Worm (Caenorhabditis elegans) whole organism, young adult: Measurements from ENCODE around the gene F52E10.4.

ENCODE experiments used
- F22D6.2 ChIP-seq: sonication (generic microtip); optimal IDR thresholded peaks from 2 replicates; lab custom pipeline; 2016; ENCODE audit warnings: mild to moderate bottlenecking, missing genetic modification characterization, missing compliant biosample characterization
- F23B12.7 ChIP-seq: sonication (generic microtip); optimal IDR thresholded peaks from 2 replicates; lab custom pipeline; 2017; ENCODE audit warnings: missing genetic modification characterization, mild to moderate bottlenecking, missing compliant biosample characterization, antibody characterized with exemption, moderate library complexity; ENCODE audit not compliant: insufficient read depth
- F57A8.1 ChIP-seq: fragments of 200-800 bp; sonication (Bioruptor generic); optimal IDR thresholded peaks from 2 replicates; lab custom pipeline; 2018; ENCODE audit warnings: mild to moderate bottlenecking, missing genetic modification characterization, moderate library complexity, missing compliant biosample characterization
- F57C9.4 ChIP-seq: sonication (generic microtip); optimal IDR thresholded peaks from 2 replicates; lab custom pipeline; 2017; ENCODE audit warnings: mild to moderate bottlenecking, missing genetic modification characterization, missing compliant biosample characterization
- K11D2.4 ChIP-seq: fragments of 200-800 bp; sonication (Bioruptor generic); IDR thresholded peaks from 2 replicates; pipeline ENCODE4 v1.3.6; 2022; ENCODE audit warnings: missing genetic modification reagents, missing genetic modification characterization, missing compliant biosample characterization
- Y67H2A.10 ChIP-seq: fragments of 200-800 bp; sonication (Bioruptor generic); conservative IDR thresholded peaks from 2 replicates; pipeline ENCODE4 v1.3.6; 2022; ENCODE audit warnings: missing genetic modification reagents, missing genetic modification characterization, missing compliant biosample characterization
- atf-7 ChIP-seq: sonication (generic microtip); optimal IDR thresholded peaks from 2 replicates; lab custom pipeline; 2017; ENCODE audit warnings: mild to moderate bottlenecking, missing genetic modification characterization, missing compliant biosample characterization
- bed-1 ChIP-seq: fragments of 200-800 bp; sonication (Bioruptor generic); IDR thresholded peaks from 2 replicates; pipeline ENCODE4 v1.3.6; 2022; ENCODE audit warnings: missing genetic modification reagents, missing genetic modification characterization, missing compliant biosample characterization
- ccch-3 ChIP-seq: fragments of 200-800 bp; sonication (Bioruptor generic); optimal IDR thresholded peaks from 2 replicates; lab custom pipeline; 2018; ENCODE audit warnings: mild to moderate bottlenecking, missing genetic modification characterization, missing compliant biosample characterization
- ceh-100 ChIP-seq: fragments of 200-800 bp; sonication (Bioruptor generic); IDR thresholded peaks from 2 replicates; pipeline ENCODE4 v1.3.6; 2022; ENCODE audit warnings: missing genetic modification reagents, missing genetic modification characterization, missing compliant biosample characterization
- egl-18 ChIP-seq: fragments of 200-800 bp; sonication (Bioruptor generic); IDR thresholded peaks from 2 replicates; pipeline ENCODE4 v1.3.6; 2022; ENCODE audit warnings: missing genetic modification reagents, missing genetic modification characterization, missing compliant biosample characterization
- ekl-4 ChIP-seq: fragments of 200-800 bp; sonication (Bioruptor generic); IDR thresholded peaks from 2 replicates; pipeline ENCODE4 v1.3.6; 2022; ENCODE audit warnings: missing genetic modification reagents, missing genetic modification characterization, missing compliant biosample characterization
- let-607 ChIP-seq, 2 experiments: fragments of 200-800 bp in 1 of 2; sonication (Bioruptor generic) in 1 of 2; sonication (generic microtip) in 1 of 2; optimal IDR thresholded peaks; 2 replicates each; lab custom pipeline; 2016 to 2018; ENCODE audit warnings: mild to moderate bottlenecking in 2 of 2, missing compliant biosample characterization in 2 of 2, missing genetic modification characterization in 2 of 2, moderate library complexity in 2 of 2, missing genotype in 1 of 2
- madf-6 ChIP-seq: fragments of 200-800 bp; sonication (Bioruptor generic); IDR thresholded peaks from 2 replicates; pipeline ENCODE4 v1.3.6; 2022; ENCODE audit warnings: missing genetic modification reagents, missing genetic modification characterization, missing compliant biosample characterization
- nhr-120 ChIP-seq: fragments of 200-800 bp; sonication (Bioruptor generic); IDR thresholded peaks from 2 replicates; pipeline ENCODE4 v1.3.6; 2022; ENCODE audit warnings: missing genetic modification characterization, missing compliant biosample characterization
- nhr-80 ChIP-seq: sonication (generic microtip); optimal IDR thresholded peaks from 2 replicates; lab custom pipeline; 2016; ENCODE audit warnings: missing genetic modification characterization, missing compliant biosample characterization
- repo-1 ChIP-seq: sonication (generic microtip); optimal IDR thresholded peaks from 2 replicates; lab custom pipeline; 2017; ENCODE audit warnings: mild to moderate bottlenecking, missing genetic modification characterization, missing compliant biosample characterization
- snpc-4 ChIP-seq, 5 experiments: fragments of 150-350 bp in 1 of 5; sonication (generic microtip) in 4 of 5; optimal IDR thresholded peaks; 2 replicates each; lab custom pipeline; 2014 to 2018; ENCODE audit warnings: missing genetic modification characterization in 5 of 5, missing biosample characterization in 3 of 5, antibody characterized with exemption in 2 of 5, mild to moderate bottlenecking in 2 of 5, missing compliant biosample characterization in 2 of 5, missing genotype in 2 of 5, moderate library complexity in 2 of 5, missing genetic modification reagents in 1 of 5
- zfh-2 ChIP-seq: fragments of 200-800 bp; sonication (Bioruptor generic); conservative IDR thresholded peaks from 2 replicates; pipeline ENCODE4 v1.3.6; 2022; ENCODE audit warnings: missing genetic modification reagents, missing genetic modification characterization, missing compliant biosample characterization
- ztf-25 ChIP-seq: fragments of 200-800 bp; sonication (Bioruptor generic); IDR thresholded peaks from 2 replicates; pipeline ENCODE4 v1.3.6; 2022; ENCODE audit warnings: missing genetic modification reagents, missing genetic modification characterization, missing compliant biosample characterization

Gene F52E10.4

DNA sequence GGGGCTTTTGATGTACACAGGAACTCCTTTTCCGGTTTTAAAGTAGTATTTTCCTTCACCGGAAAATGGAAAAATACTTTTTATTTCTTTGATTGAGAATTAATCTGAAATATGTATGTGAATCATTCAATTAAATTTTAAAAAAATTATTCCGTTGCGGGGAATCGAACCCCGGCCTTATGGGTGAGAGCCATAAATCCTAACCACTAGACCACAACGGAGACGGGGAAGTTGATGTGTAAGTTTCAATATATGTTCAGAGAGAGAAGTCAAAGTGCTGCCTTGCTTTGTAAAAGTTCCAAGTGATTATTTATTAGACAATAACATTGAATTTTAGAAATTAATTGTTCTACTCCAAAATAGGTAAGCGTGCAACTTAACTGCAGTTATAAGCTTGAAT is 21.7 kb downstream of the F52E10.4 start (continued):
- TF ChIP-seq ccch-3 (GFP tag; lab: Kevin White, UChicago): no peak
- TF ChIP-seq, all 124 proteins: peak for 44

ce11 chrX:16269969-16270368 is 22.9 kb downstream of the F52E10.4 start, which contains the start of gene ifa-3:
Gene ifa-3 (minus strand): TSS chrX:16270069.
- TF ChIP-seq let-607 (tag; optimal IDR thresholded peaks at IDR 0.05; lab: Kevin White, UChicago) (no peak), F22D6.2 (tag; lab: Kevin White, UChicago) (no peak), nhr-80 (tag; lab: Kevin White, UChicago) (no peak), Y67H2A.10 (no peak), ekl-4 (GFP tag; lab: Robert Waterston, UW) (no peak)

DNA sequence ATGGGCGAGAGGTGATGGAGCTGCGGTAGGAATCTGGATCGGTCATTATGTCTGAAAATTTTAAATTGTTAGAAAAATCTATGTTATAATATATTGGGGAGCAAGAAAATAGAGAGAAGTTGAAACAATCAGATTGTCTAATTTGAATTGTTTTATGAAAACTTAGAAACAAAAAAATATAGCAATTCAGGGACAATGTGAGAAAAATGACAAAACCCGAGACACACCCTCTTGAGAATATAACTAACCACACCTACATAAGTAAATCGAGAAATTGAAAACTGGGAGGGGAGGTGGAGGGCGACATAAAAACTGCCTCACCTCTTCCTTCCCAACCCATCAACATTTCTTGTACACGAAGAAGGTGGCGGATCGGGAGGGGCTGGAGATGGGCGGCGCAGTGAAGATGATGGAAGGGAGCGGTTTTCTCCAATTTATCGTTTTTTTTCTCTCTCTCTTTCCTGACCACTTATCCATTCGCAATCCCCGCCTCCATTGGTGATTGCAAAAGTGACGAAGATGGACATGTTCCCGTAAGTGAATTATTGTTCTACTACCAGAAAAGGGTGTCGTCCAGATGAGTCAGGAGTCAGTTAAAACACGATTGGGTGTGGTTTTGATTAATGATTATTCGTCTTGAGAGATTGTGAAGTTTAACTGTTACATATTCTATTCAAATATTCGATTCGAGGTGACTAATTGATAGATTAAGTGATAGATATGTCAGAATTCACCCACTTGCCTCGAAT is 27.0 kb downstream of the F52E10.4 start, which contains the start of gene mua-6:
TSS of gene mua-6 (minus strand) at position 51 of the 749 bp plus-strand sequence.
- TF ChIP-seq F23B12.7 (tag; lab: Kevin White, UChicago) (no peak), zfh-2 (0 out of 2 replicates have a peak, but pooled peaks have one; percentile 12)
- TF ChIP-seq, all 124 proteins: peak for 1

ce11 chrX:16263287-16263686 is 29.5 kb downstream of the F52E10.4 start:
- TF ChIP-seq K11D2.4: no peak
- TF ChIP-seq F57C9.4 (tag; lab: Kevin White, UChicago): no peak
- no peak for TF ChIP-seq nhr-120 (GFP tag; lab: Robert Waterston, UW)
- no peak for TF ChIP-seq bed-1 (GFP tag; lab: Robert Waterston, UW)
- TF ChIP-seq ekl-4 (GFP tag; lab: Robert Waterston, UW): no peak
- no peak for TF ChIP-seq F57A8.1 (GFP tag; lab: Kevin White, UChicago)
- TF ChIP-seq madf-6 (GFP tag; lab: Robert Waterston, UW): no peak
- TF ChIP-seq egl-18 (GFP tag; lab: Robert Waterston, UW): no peak
- TF ChIP-seq, all 124 proteins: peak for 0

DNA sequence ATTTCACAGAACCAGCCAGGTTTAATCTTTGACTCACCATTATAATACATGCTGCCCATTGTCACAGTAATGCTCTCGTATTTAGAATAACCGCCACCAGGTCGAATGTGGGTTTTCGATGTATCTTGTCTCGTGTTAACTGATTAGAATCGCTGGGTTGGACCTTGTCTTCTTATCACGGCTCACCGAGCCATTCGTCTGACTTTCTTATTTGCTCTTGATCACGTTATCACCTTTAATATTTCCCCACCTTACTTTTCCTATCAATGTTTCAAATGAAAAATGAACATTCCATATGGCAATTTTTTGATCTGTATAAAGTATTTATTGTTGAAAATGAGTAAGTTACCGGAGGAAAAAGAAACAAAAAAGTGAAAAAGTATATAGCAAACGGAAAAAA is 30.8 kb downstream of the F52E10.4 start, which contains the start of gene sgk-1:
TSS of gene sgk-1 (minus strand) at position 130 of the 400 bp plus-strand sequence.
- TF ChIP-seq repo-1 (no peak), nhr-80 (tag; lab: Kevin White, UChicago) (peak; percentile 42)

- no peak for TF ChIP-seq snpc-4 (GFP tag; optimal IDR thresholded peaks at IDR 0.05; lab: Kevin White, UChicago)
- no peak for TF ChIP-seq snpc-4 (tag; optimal IDR thresholded peaks at IDR 0.05; lab: Kevin White, UChicago)
- TF ChIP-seq atf-7 (tag; lab: Kevin White, UChicago): peak; percentile 35
- TF ChIP-seq nhr-80 (tag; lab: Kevin White, UChicago): peak; percentile 48
- TF ChIP-seq, all 124 proteins: peak for 2
These were observed 32.8 kb downstream of the F52E10.4 start for ce11 chrX:16260077-16260476.

- TF ChIP-seq snpc-4 (GFP tag; optimal IDR thresholded peaks at IDR 0.05; lab: Kevin White, UChicago) (no peak), snpc-4 (tag; optimal IDR thresholded peaks at IDR 0.05; lab: Kevin White, UChicago) (peak in 2 of 4 experiments; percentile 44 to 72), ceh-100 (no peak)
These were observed 34.3 kb downstream of the F52E10.4 start for ce11 chrX:16258503-16258902.

ce11 chrX:16250679-16251078 is 42.2 kb downstream of the F52E10.4 start, which contains the start of gene W10G6.6:
Gene W10G6.6 (minus strand): TSS chrX:16250779.
- TF ChIP-seq zfh-2: peak; percentile 25; the same call in 1 of the 2 replicates
- no peak for TF ChIP-seq ztf-25 (GFP tag; lab: Robert Waterston, UW)
